Fruit fly (Drosophila melanogaster) whole organism, embryonic: ENCODE measurements around the gene hfp.

Source experiments
- B-H2 ChIP-seq: fragments of 200-800 bp; sonication (Bioruptor generic); optimal IDR thresholded peaks from 2 replicates; lab custom pipeline; 2018; ENCODE audit warnings: missing biosample characterization, mild to moderate bottlenecking, missing genetic modification characterization
- Bdp1 ChIP-seq: fragments of 200-800 bp; sonication (Bioruptor generic); optimal IDR thresholded peaks from 3 replicates; lab custom pipeline; 2016; ENCODE audit warnings: missing biosample characterization, missing genetic modification characterization
- CG10979 ChIP-seq: fragments of 200-800 bp; sonication (Bioruptor generic); optimal IDR thresholded peaks from 2 replicates; lab custom pipeline; 2018; ENCODE audit warnings: missing biosample characterization, mild to moderate bottlenecking, missing genetic modification characterization, moderate library complexity
- CG15514 ChIP-seq: fragments of 200-800 bp; sonication (Bioruptor generic); optimal IDR thresholded peaks from 3 replicates; lab custom pipeline; 2017; ENCODE audit warnings: missing biosample characterization, missing genetic modification characterization, mild to moderate bottlenecking, moderate library complexity, missing genetic modification reagents
- CG1603 ChIP-seq: fragments of 200-800 bp; sonication (Bioruptor generic); optimal IDR thresholded peaks from 2 replicates; lab custom pipeline; 2019; ENCODE audit warnings: missing biosample characterization, mild to moderate bottlenecking, missing genetic modification characterization, moderate library complexity
- CG16779 ChIP-seq: fragments of 200-800 bp; sonication (Bioruptor generic); IDR thresholded peaks from 2 replicates; pipeline ENCODE4 v1.3.6; 2022; ENCODE audit warnings: missing biosample characterization, missing genetic modification characterization
- CG18011 ChIP-seq: fragments of 200-800 bp; sonication (Bioruptor generic); optimal IDR thresholded peaks from 2 replicates; lab custom pipeline; 2017; ENCODE audit warnings: missing biosample characterization, missing genetic modification characterization, mild to moderate bottlenecking, moderate library complexity, missing genotype
- CG2202 ChIP-seq: fragments of 200-800 bp; sonication (Bioruptor generic); optimal IDR thresholded peaks from 2 replicates; lab custom pipeline; 2018; ENCODE audit warnings: missing biosample characterization, mild to moderate bottlenecking, missing genetic modification characterization
- CG2712 ChIP-seq: fragments of 200-800 bp; optimal IDR thresholded peaks from 3 replicates; lab custom pipeline; 2019; ENCODE audit warnings: missing biosample characterization, mild to moderate bottlenecking, missing genetic modification characterization, moderate library complexity
- CG2875 ChIP-seq: fragments of 200-800 bp; sonication (Bioruptor generic); optimal IDR thresholded peaks from 2 replicates; lab custom pipeline; 2017; ENCODE audit warnings: missing biosample characterization, mild to moderate bottlenecking, missing genetic modification characterization, missing genetic modification reagents
- CG30403 ChIP-seq: fragments of 200-800 bp; sonication (Bioruptor generic); optimal IDR thresholded peaks from 3 replicates; lab custom pipeline; 2016; ENCODE audit warnings: missing biosample characterization, missing genetic modification characterization
- CG32532 ChIP-seq: fragments of 200-800 bp; sonication (Bioruptor generic); IDR thresholded peaks from 2 replicates; pipeline ENCODE4 v1.3.6; 2022; ENCODE audit warnings: missing biosample characterization, missing genetic modification characterization
- CG33213 ChIP-seq: fragments of 200-800 bp; sonication (Bioruptor generic); optimal IDR thresholded peaks from 3 replicates; lab custom pipeline; 2016; ENCODE audit warnings: missing biosample characterization, missing genetic modification characterization
- CG4404 ChIP-seq: fragments of 200-800 bp; sonication (Bioruptor generic); IDR thresholded peaks from 2 replicates; pipeline ENCODE4 v1.3.6; 2022; ENCODE audit warnings: missing biosample characterization, missing genetic modification characterization
- CG7987 ChIP-seq: fragments of 200-800 bp; sonication (Bioruptor generic); optimal IDR thresholded peaks from 2 replicates; lab custom pipeline; 2018; ENCODE audit warnings: missing biosample characterization, mild to moderate bottlenecking, missing genetic modification characterization, moderate library complexity
- CrebB ChIP-seq: fragments of 200-800 bp; sonication (Bioruptor generic); optimal IDR thresholded peaks from 3 replicates; lab custom pipeline; 2018; ENCODE audit warnings: missing biosample characterization, mild to moderate bottlenecking, missing genetic modification characterization
- D ChIP-seq, 2 experiments: fragments of 200-800 bp in 1 of 2; fragments of >200 bp in 1 of 2; sonication (Bioruptor generic) in 1 of 2; optimal IDR thresholded peaks; 2 replicates in 1 of 2; 3 replicates in 1 of 2; lab custom pipeline; 2017; ENCODE audit warnings: mild to moderate bottlenecking in 1 of 2, missing biosample characterization in 1 of 2, missing genetic modification characterization in 1 of 2, missing genetic modification reagents in 1 of 2
- Dll ChIP-seq: fragments of 200-800 bp; sonication (Bioruptor generic); IDR thresholded peaks from 4 replicates; pipeline ENCODE4 v1.3.6; 2022; ENCODE audit warnings: missing biosample characterization, missing genetic modification characterization; ENCODE audit not compliant: partially characterized antibody
- Drgx ChIP-seq: fragments of 200-800 bp; sonication (Bioruptor generic); IDR thresholded peaks from 2 replicates; pipeline ENCODE4 v1.3.6; 2022; ENCODE audit warnings: missing biosample characterization, missing genetic modification characterization
- Elba2 ChIP-seq: fragments of 200-800 bp; sonication (Bioruptor generic); optimal IDR thresholded peaks from 3 replicates; lab custom pipeline; 2016; ENCODE audit warnings: missing biosample characterization, missing genetic modification characterization
- Hmr ChIP-seq: fragments of 200-800 bp; sonication (Bioruptor generic); optimal IDR thresholded peaks from 3 replicates; lab custom pipeline; 2017; ENCODE audit warnings: mild to moderate bottlenecking, missing biosample characterization, missing genetic modification reagents, missing genetic modification characterization
- Jarid2 ChIP-seq: fragments of 200-800 bp; sonication (Bioruptor generic); optimal IDR thresholded peaks from 3 replicates; lab custom pipeline; 2017; ENCODE audit warnings: mild to moderate bottlenecking, missing biosample characterization, missing genetic modification reagents, missing genetic modification characterization
- MESR4 ChIP-seq: fragments of 200-800 bp; sonication (Bioruptor generic); optimal IDR thresholded peaks from 2 replicates; lab custom pipeline; 2018; ENCODE audit warnings: missing biosample characterization, mild to moderate bottlenecking, missing genetic modification characterization, moderate library complexity
- Optix ChIP-seq: fragments of 200-800 bp; sonication (Bioruptor generic); IDR thresholded peaks from 3 replicates; pipeline ENCODE4 v1.3.6; 2022; ENCODE audit warnings: missing biosample characterization, missing genetic modification characterization
- Pdp1 ChIP-seq, 2 experiments: fragments of 200-800 bp; sonication (Bioruptor generic); optimal IDR thresholded peaks; 3 replicates each; lab custom pipeline; 2016; ENCODE audit warnings: missing biosample characterization in 2 of 2, missing genetic modification characterization in 2 of 2, mild to moderate bottlenecking in 1 of 2, moderate library complexity in 1 of 2
- Sin3A ChIP-seq: fragments of >200 bp; optimal IDR thresholded peaks from 2 replicates; lab custom pipeline; 2018
- cad ChIP-seq: fragments of >200 bp; optimal IDR thresholded peaks from 2 replicates; lab custom pipeline; 2017; ENCODE audit warnings: missing biosample characterization, missing genetic modification characterization
- chif ChIP-seq, 2 experiments: fragments of 200-800 bp; sonication (Bioruptor generic); optimal IDR thresholded peaks; 3 replicates each; lab custom pipeline; 2016; ENCODE audit warnings: missing biosample characterization in 2 of 2, missing genetic modification characterization in 2 of 2
- chinmo ChIP-seq: fragments of 200-800 bp; sonication (Bioruptor generic); IDR thresholded peaks from 4 replicates; pipeline ENCODE4 v1.3.6; 2022; ENCODE audit warnings: missing biosample characterization, missing genetic modification characterization; ENCODE audit not compliant: partially characterized antibody
- corto ChIP-seq: fragments of 200-800 bp; sonication (Bioruptor generic); optimal IDR thresholded peaks from 2 replicates; lab custom pipeline; 2016; ENCODE audit warnings: missing biosample characterization, mild to moderate bottlenecking, missing genetic modification characterization, moderate library complexity
- dan ChIP-seq: fragments of 200-800 bp; sonication (Bioruptor generic); IDR thresholded peaks from 2 replicates; pipeline ENCODE4 v1.3.6; 2022; ENCODE audit warnings: missing biosample characterization, missing genetic modification characterization
- danr ChIP-seq: fragments of 200-800 bp; sonication (Bioruptor generic); IDR thresholded peaks from 2 replicates; pipeline ENCODE4 v1.3.6; 2022; ENCODE audit warnings: missing biosample characterization, missing genetic modification characterization
- dati ChIP-seq: fragments of 200-800 bp; sonication (Bioruptor generic); IDR thresholded peaks from 2 replicates; pipeline ENCODE4 v1.3.6; 2022; ENCODE audit warnings: missing biosample characterization, missing genetic modification characterization
- dm ChIP-seq: fragments of 200-800 bp; sonication (Bioruptor generic); optimal IDR thresholded peaks from 3 replicates; lab custom pipeline; 2016; ENCODE audit warnings: missing biosample characterization, missing genetic modification characterization
- fd96Cb ChIP-seq: fragments of 200-800 bp; sonication (Bioruptor generic); optimal IDR thresholded peaks from 2 replicates; lab custom pipeline; 2018; ENCODE audit warnings: missing biosample characterization, mild to moderate bottlenecking, missing genetic modification characterization, moderate library complexity
- gsb ChIP-seq: fragments of 200-800 bp; sonication (Bioruptor generic); IDR thresholded peaks from 2 replicates; pipeline ENCODE4 v1.3.6; 2022; ENCODE audit warnings: missing biosample characterization, missing genetic modification characterization
- h ChIP-seq: fragments of >200 bp; optimal IDR thresholded peaks from 2 replicates; lab custom pipeline; 2017
- ken ChIP-seq: fragments of 200-800 bp; sonication (Bioruptor generic); IDR thresholded peaks from 3 replicates; pipeline ENCODE4 v1.3.6; 2022; ENCODE audit warnings: missing biosample characterization, missing genetic modification characterization
- kni ChIP-seq: fragments of 200-800 bp; sonication (Bioruptor generic); optimal IDR thresholded peaks from 3 replicates; lab custom pipeline; 2017; ENCODE audit warnings: mild to moderate bottlenecking, missing biosample characterization, missing genetic modification reagents, missing genetic modification characterization
- lilli ChIP-seq: fragments of 200-800 bp; sonication (Bioruptor generic); optimal IDR thresholded peaks from 3 replicates; lab custom pipeline; 2016; ENCODE audit warnings: missing biosample characterization, missing genetic modification characterization
- lmd ChIP-seq: fragments of 200-800 bp; sonication (Bioruptor generic); IDR thresholded peaks from 2 replicates; pipeline ENCODE4 v1.3.6; 2022; ENCODE audit warnings: missing biosample characterization, missing genetic modification characterization
- lov ChIP-seq, 2 experiments: fragments of 200-800 bp in 1 of 2; fragments of >200 bp in 1 of 2; sonication (Bioruptor generic) in 1 of 2; IDR thresholded peaks in 1 of 2; optimal IDR thresholded peaks in 1 of 2; 2 replicates in 1 of 2; 3 replicates in 1 of 2; pipeline versions ENCODE4 v1.3.6 to Lab custom; 2017 to 2022; ENCODE audit warnings: missing biosample characterization in 1 of 2, missing genetic modification characterization in 1 of 2
- mam ChIP-seq: fragments of 200-800 bp; sonication (Bioruptor generic); optimal IDR thresholded peaks from 3 replicates; lab custom pipeline; 2016; ENCODE audit warnings: missing biosample characterization, missing genetic modification characterization
- nerfin-1 ChIP-seq: fragments of 200-800 bp; sonication (Bioruptor generic); optimal IDR thresholded peaks from 3 replicates; lab custom pipeline; 2019; ENCODE audit warnings: missing biosample characterization, mild to moderate bottlenecking, missing genetic modification characterization, moderate library complexity
- nmo ChIP-seq: fragments of 200-800 bp; sonication (Bioruptor generic); optimal IDR thresholded peaks from 2 replicates; lab custom pipeline; 2018; ENCODE audit warnings: missing biosample characterization, mild to moderate bottlenecking, missing genetic modification characterization, moderate library complexity
- otp ChIP-seq: fragments of 200-800 bp; sonication (Bioruptor generic); IDR thresholded peaks from 3 replicates; pipeline ENCODE4, ENCODE4 v1.3.6; 2022; ENCODE audit warnings: missing biosample characterization, missing genetic modification characterization
- pnt ChIP-seq: fragments of 200-800 bp; sonication (Bioruptor generic); optimal IDR thresholded peaks from 3 replicates; lab custom pipeline; 2016; ENCODE audit warnings: missing biosample characterization, missing genetic modification characterization
- sens ChIP-seq: fragments of 200-800 bp; sonication (Bioruptor generic); peaks from one replicate; lab custom pipeline; 2016; ENCODE audit warnings: missing biosample characterization, missing genetic modification characterization
- tgo ChIP-seq: fragments of 200-800 bp; sonication (Bioruptor generic); IDR thresholded peaks from 3 replicates; pipeline ENCODE4 v1.3.6; 2022; ENCODE audit warnings: missing biosample characterization, missing genetic modification characterization
- yki ChIP-seq: fragments of >200 bp; optimal IDR thresholded peaks from 3 replicates; lab custom pipeline; 2018

Gene hfp

DNA sequence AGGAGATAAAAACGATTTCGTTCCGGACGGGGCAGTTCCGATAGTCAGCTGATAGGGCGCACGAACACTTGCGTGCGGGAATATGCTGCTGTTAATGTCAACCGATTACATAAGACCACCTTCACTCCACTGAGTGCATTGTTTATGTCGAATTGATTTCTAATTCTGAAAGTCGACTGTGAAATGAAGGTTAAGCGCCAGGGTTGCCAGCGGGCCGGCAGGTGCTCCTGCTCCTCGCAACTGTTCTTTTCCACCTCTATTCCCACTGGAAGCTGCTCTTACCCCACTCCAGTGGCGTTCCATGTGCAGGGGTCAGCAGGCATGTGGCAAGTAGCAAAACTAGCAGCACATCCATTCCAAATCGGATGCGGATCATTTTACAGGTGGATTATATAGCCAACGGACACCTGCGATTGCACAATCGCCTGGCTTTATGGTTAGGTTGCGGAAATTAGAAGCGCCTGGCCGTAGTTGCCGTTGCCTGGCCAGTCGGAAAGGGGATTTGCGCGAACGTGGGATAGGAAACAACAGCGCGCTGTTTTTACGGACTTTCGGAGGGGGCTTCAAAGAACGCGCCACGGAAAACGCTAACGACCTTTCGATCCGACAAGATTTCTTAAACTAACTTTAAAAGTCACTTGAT is 14.4 kb upstream of the hfp start, which contains the start of gene cue (continued):
- TF ChIP-seq danr (GFP tag; lab: Robert Waterston, UW), result no peak
- no peak for TF ChIP-seq pnt (GFP tag; lab: Kevin White, UChicago)
- no peak for TF ChIP-seq h
- no peak for TF ChIP-seq tgo
- TF ChIP-seq Jarid2 (GFP tag; lab: Kevin White, UChicago), result peak; percentile 70
- TF ChIP-seq CG33213, result no peak
- no peak for TF ChIP-seq yki (lab: Kevin White, UChicago)
- TF ChIP-seq dan, result no peak
- TF ChIP-seq CG1603 (tag; lab: Kevin White, UChicago), result no peak
- no peak for TF ChIP-seq dm (GFP tag; lab: Kevin White, UChicago)
- TF ChIP-seq sens, result no peak
- TF ChIP-seq CG18011 (GFP tag; lab: Kevin White, UChicago), result no peak
- TF ChIP-seq lmd (GFP tag; lab: Robert Waterston, UW), result no peak
- TF ChIP-seq mam (GFP tag; lab: Kevin White, UChicago), result no peak
- no peak for TF ChIP-seq chif (GFP tag; optimal IDR thresholded peaks at IDR 0.05; lab: Kevin White, UChicago)
- TF ChIP-seq lov (optimal IDR thresholded peaks at IDR 0.05; lab: Kevin White, UChicago), result no peak
- no peak for TF ChIP-seq lov (GFP tag; IDR thresholded peaks at IDR 0.05; lab: Robert Waterston, UW)
- TF ChIP-seq Elba2, result peak; percentile 17
- TF ChIP-seq kni, result no peak
- TF ChIP-seq Optix (GFP tag; lab: Robert Waterston, UW), result no peak
- no peak for TF ChIP-seq cad (GFP tag; lab: Kevin White, UChicago)
- no peak for TF ChIP-seq CG4404 (GFP tag; lab: Robert Waterston, UW)
- no peak for TF ChIP-seq CG16779
- TF ChIP-seq CG30403 (GFP tag; lab: Kevin White, UChicago), result no peak
- no peak for TF ChIP-seq fd96Cb (tag; lab: Kevin White, UChicago)
- no peak for TF ChIP-seq ken
- no peak for TF ChIP-seq CG10979 (tag; lab: Kevin White, UChicago)
- TF ChIP-seq gsb (GFP tag; lab: Robert Waterston, UW), result no peak
- no peak for TF ChIP-seq CG2202 (tag; lab: Kevin White, UChicago)
- TF ChIP-seq D (optimal IDR thresholded peaks at IDR 0.05; lab: Kevin White, UChicago), result peak; percentile 51
- no peak for TF ChIP-seq D (GFP tag; optimal IDR thresholded peaks at IDR 0.05; lab: Kevin White, UChicago)
- no peak for TF ChIP-seq Sin3A
- TF ChIP-seq CG2712 (tag; lab: Kevin White, UChicago), result no peak
- TF ChIP-seq CG32532, result no peak
- TF ChIP-seq nmo, result no peak
- no peak for TF ChIP-seq nerfin-1 (tag; lab: Kevin White, UChicago)
- no peak for TF ChIP-seq dati (GFP tag; lab: Robert Waterston, UW)
- TF ChIP-seq lilli (GFP tag; lab: Kevin White, UChicago), result no peak
- TF ChIP-seq MESR4, result peak; percentile 43
- TF ChIP-seq otp (GFP tag; lab: Robert Waterston, UW), result 0 out of 3 replicates have a peak, but pooled peaks have one; percentile 16
- no peak for TF ChIP-seq Drgx (GFP tag; lab: Robert Waterston, UW)
- TF ChIP-seq CG15514, result peak; percentile 63
- no peak for TF ChIP-seq CG7987 (GFP tag; lab: Kevin White, UChicago)
- TF ChIP-seq CrebB (tag; lab: Kevin White, UChicago), result no peak
- no peak for TF ChIP-seq Bdp1 (GFP tag; lab: Kevin White, UChicago)
- TF ChIP-seq chinmo (GFP tag; lab: Robert Waterston, UW), result 0 out of 4 replicates have a peak, but pooled peaks have one; percentile 18
- TF ChIP-seq corto, result no peak
- no peak for TF ChIP-seq Dll (GFP tag; lab: Robert Waterston, UW)
- no peak for TF ChIP-seq Hmr
- peak in 1 of 2 experiments; percentile 97 for TF ChIP-seq Pdp1 (GFP tag; optimal IDR thresholded peaks at IDR 0.05; lab: Kevin White, UChicago)
- no peak for TF ChIP-seq CG2875 (GFP tag; lab: Kevin White, UChicago)
- no peak for TF ChIP-seq B-H2 (GFP tag; lab: Kevin White, UChicago)
